Fruit fly (Drosophila melanogaster): ENCODE results near the gene GILT1.

The GILT1 gene

DNA sequence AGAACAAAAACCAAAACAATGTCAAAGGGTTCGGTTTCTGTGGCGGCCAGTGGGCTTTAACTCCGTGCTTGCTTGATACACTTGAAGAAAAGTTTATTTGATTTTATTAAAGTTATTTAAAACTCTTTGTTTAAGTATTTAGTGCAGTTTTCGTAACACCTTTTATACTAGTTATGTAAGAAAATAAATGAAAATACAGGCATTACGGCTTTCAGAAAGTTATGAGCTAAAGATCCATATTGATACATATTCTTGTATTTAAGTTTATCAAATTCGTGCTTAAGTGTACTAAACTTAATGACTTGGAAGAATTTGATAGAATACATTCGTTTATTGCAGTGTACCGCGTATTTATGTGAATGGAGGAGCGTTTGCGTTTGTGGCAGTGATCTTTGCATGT is 44.8 kb upstream of the GILT1 start (continued):
- no peak for TF ChIP-seq pan (optimal IDR thresholded peaks at IDR 0.05)
- TF ChIP-seq pan (GFP tag; optimal IDR thresholded peaks at IDR 0.05 in 1 of 2, IDR thresholded peaks at IDR 0.05 in 1 of 2), result no peak
- peak; percentile 37 for TF ChIP-seq mam (GFP tag; optimal IDR thresholded peaks at IDR 0.05)
- TF ChIP-seq Drgx (GFP tag; IDR thresholded peaks at IDR 0.05), result no peak
- peak; percentile 68; the same call in 2 of the 3 replicates for TF ChIP-seq dysf (GFP tag; IDR thresholded peaks at IDR 0.05)
- TF ChIP-seq croc (GFP tag; conservative IDR thresholded peaks at IDR 0.05), result no peak; the same call in 2 of the 3 replicates
- TF ChIP-seq fd96Cb (tag; optimal IDR thresholded peaks at IDR 0.05), result peak; percentile 60
- no peak for TF ChIP-seq slou (GFP tag; optimal IDR thresholded peaks at IDR 0.05)
- TF ChIP-seq Doc2 (GFP tag; IDR thresholded peaks at IDR 0.05), result no peak
- TF ChIP-seq eyg (GFP tag; optimal IDR thresholded peaks at IDR 0.05), result no peak
- peak; percentile 15 for TF ChIP-seq D19A (tag; optimal IDR thresholded peaks at IDR 0.05)
- TF ChIP-seq CG11456 (GFP tag; IDR thresholded peaks at IDR 0.05), result no peak
- TF ChIP-seq CG10431 (GFP tag; optimal IDR thresholded peaks at IDR 0.05), result no peak
- peak in 1 of 2 experiments; percentile 47 for TF ChIP-seq chif (GFP tag; optimal IDR thresholded peaks at IDR 0.05)
- no peak for TF ChIP-seq CG15479 (GFP tag; optimal IDR thresholded peaks at IDR 0.05)
- TF ChIP-seq CG12071 (GFP tag; optimal IDR thresholded peaks at IDR 0.05), result no peak
- TF ChIP-seq gt (GFP tag; IDR thresholded peaks at IDR 0.05), result no peak
- TF ChIP-seq HLH3B (GFP tag; IDR thresholded peaks at IDR 0.05), result no peak
- TF ChIP-seq CG8944 (GFP tag; optimal IDR thresholded peaks at IDR 0.05), result no peak
- TF ChIP-seq chm (GFP tag; IDR thresholded peaks at IDR 0.05), result no peak
- no peak for TF ChIP-seq NC2α (GFP tag; optimal IDR thresholded peaks at IDR 0.05)
- TF ChIP-seq CG18599 (GFP tag; optimal IDR thresholded peaks at IDR 0.05), result peak; percentile 21
- TF ChIP-seq onecut (GFP tag; IDR thresholded peaks at IDR 0.05), result no peak
- no peak for TF ChIP-seq CG31365 (tag; optimal IDR thresholded peaks at IDR 0.05)
- TF ChIP-seq CG18764 (GFP tag; optimal IDR thresholded peaks at IDR 0.05), result peak; percentile 5
- TF ChIP-seq slp2 (GFP tag; optimal IDR thresholded peaks at IDR 0.05), result no peak
- TF ChIP-seq ems (GFP tag; optimal IDR thresholded peaks at IDR 0.05), result peak; percentile 7
- TF ChIP-seq CG15073 (GFP tag; optimal IDR thresholded peaks at IDR 0.05), result no peak
- TF ChIP-seq ttk (GFP tag; IDR thresholded peaks at IDR 0.05), result no peak
- TF ChIP-seq Pdp1 (GFP tag; optimal IDR thresholded peaks at IDR 0.05), result peak; percentile 27 to 56
- TF ChIP-seq CG2712 (tag; optimal IDR thresholded peaks at IDR 0.05), result peak; percentile 77
- no peak for TF ChIP-seq YL-1 (GFP tag; optimal IDR thresholded peaks at IDR 0.05)
- no peak for TF ChIP-seq sna (GFP tag; IDR thresholded peaks at IDR 0.05; ENCODE audit: partially characterized antibody)
- no peak for TF ChIP-seq Scr (GFP tag; IDR thresholded peaks at IDR 0.05; ENCODE audit: partially characterized antibody)
- TF ChIP-seq CG8290 (GFP tag; optimal IDR thresholded peaks at IDR 0.05), result no peak
- TF ChIP-seq CG8290 (tag; optimal IDR thresholded peaks at IDR 0.05), result peak in 1 of 2 experiments; percentile 50
- no peak for TF ChIP-seq trh (GFP tag; optimal IDR thresholded peaks at IDR 0.05)
- TF ChIP-seq CG18011 (GFP tag; optimal IDR thresholded peaks at IDR 0.05), result no peak
- TF ChIP-seq MBD-R2 (GFP tag; IDR thresholded peaks at IDR 0.05), result no peak
- TF ChIP-seq sd (tag; optimal IDR thresholded peaks at IDR 0.05), result peak; percentile 12
- TF ChIP-seq CG1792 (GFP tag; optimal IDR thresholded peaks at IDR 0.05), result no peak
- TF ChIP-seq CG14050 (GFP tag; IDR thresholded peaks at IDR 0.05), result no peak
- no peak for TF ChIP-seq ara (GFP tag; IDR thresholded peaks at IDR 0.05)
- TF ChIP-seq CG12299 (tag; optimal IDR thresholded peaks at IDR 0.05), result no peak
- TF ChIP-seq CG17186 (GFP tag; optimal IDR thresholded peaks at IDR 0.05), result no peak
- TF ChIP-seq Optix (GFP tag; IDR thresholded peaks at IDR 0.05), result no peak
- no peak for TF ChIP-seq crp (GFP tag; optimal IDR thresholded peaks at IDR 0.05)
- TF ChIP-seq CG7556 (GFP tag; optimal IDR thresholded peaks at IDR 0.05), result peak; percentile 57
- TF ChIP-seq ewg (GFP tag; optimal IDR thresholded peaks at IDR 0.05), result no peak
- TF ChIP-seq Mrtf (GFP tag; IDR thresholded peaks at IDR 0.05), result no peak
- TF ChIP-seq otp (GFP tag; IDR thresholded peaks at IDR 0.05), result no peak
- peak; percentile 60; the same call in 1 of the 3 replicates for TF ChIP-seq CG7357 (GFP tag; IDR thresholded peaks at IDR 0.05)
- TF ChIP-seq CG12155 (GFP tag; optimal IDR thresholded peaks at IDR 0.05), result peak; percentile 5
